Fruit fly (Drosophila melanogaster): ENCODE data around the gene Noc1.

- TF ChIP-seq cyc (GFP tag; optimal IDR thresholded peaks at IDR 0.05), result no peak
- TF ChIP-seq dac (GFP tag; optimal IDR thresholded peaks at IDR 0.05), result no peak
- TF ChIP-seq Lpt (GFP tag; optimal IDR thresholded peaks at IDR 0.05), result no peak
- no peak for TF ChIP-seq CG8319 (GFP tag; optimal IDR thresholded peaks at IDR 0.05)
- TF ChIP-seq CG9139 (GFP tag; optimal IDR thresholded peaks at IDR 0.05), result no peak
- TF ChIP-seq Hr38 (GFP tag; optimal IDR thresholded peaks at IDR 0.05), result no peak
- TF ChIP-seq CG1621 (tag; optimal IDR thresholded peaks at IDR 0.05), result no peak
- no peak for TF ChIP-seq CG6854 (GFP tag; optimal IDR thresholded peaks at IDR 0.05)
- TF ChIP-seq Sox102F (GFP tag; optimal IDR thresholded peaks at IDR 0.05), result no peak
- peak; percentile 16 for TF ChIP-seq Eip78C (GFP tag)
Observed at dm6 chr3L:11065850-11066249, 8.7 kb upstream of the Noc1 start.

Measured in whole organism, prepupa.